Fruit fly (Drosophila melanogaster) whole organism, embryonic: ENCODE data around the gene CRAT.
A peak's percentile ranks its signal among the peaks of the same experiment; 100 is the strongest.

Source experiments
- C15 ChIP-seq: fragments of 200-800 bp; sonication (Bioruptor generic); IDR thresholded peaks from 3 replicates; pipeline ENCODE4 v1.3.6; 2022; ENCODE audit warnings: missing biosample characterization, missing genetic modification characterization
- CG10654 ChIP-seq: fragments of 200-800 bp; sonication (Bioruptor generic); optimal IDR thresholded peaks from 2 replicates; lab custom pipeline; 2016; ENCODE audit warnings: missing biosample characterization, missing genetic modification characterization
- CG11560 ChIP-seq: fragments of 200-800 bp; sonication (Bioruptor generic); IDR thresholded peaks from 3 replicates; pipeline ENCODE4 v1.3.6; 2022; ENCODE audit warnings: missing biosample characterization, missing genetic modification characterization
- CG13624 ChIP-seq: fragments of 200-800 bp; sonication (Bioruptor generic); optimal IDR thresholded peaks from 2 replicates; lab custom pipeline; 2016; ENCODE audit warnings: missing biosample characterization, missing genetic modification characterization
- CG13775 ChIP-seq: fragments of 200-800 bp; sonication (Bioruptor generic); optimal IDR thresholded peaks from 3 replicates; lab custom pipeline; 2017; ENCODE audit warnings: missing biosample characterization, mild to moderate bottlenecking, missing genetic modification characterization
- CG15011 ChIP-seq: fragments of 200-800 bp; sonication (Bioruptor generic); optimal IDR thresholded peaks from 3 replicates; lab custom pipeline; 2018; ENCODE audit warnings: missing biosample characterization, mild to moderate bottlenecking, missing genetic modification characterization
- CG15269 ChIP-seq: fragments of 200-800 bp; sonication (Bioruptor generic); optimal IDR thresholded peaks from 2 replicates; lab custom pipeline; 2018; ENCODE audit warnings: missing biosample characterization, mild to moderate bottlenecking, missing genetic modification characterization, moderate library complexity
- CG17385 ChIP-seq: fragments of 200-800 bp; sonication (Bioruptor generic); optimal IDR thresholded peaks from 3 replicates; lab custom pipeline; 2018; ENCODE audit warnings: missing biosample characterization, mild to moderate bottlenecking, missing genetic modification characterization
- CG31365 ChIP-seq: fragments of 200-800 bp; sonication (Bioruptor generic); optimal IDR thresholded peaks from 2 replicates; lab custom pipeline; 2018; ENCODE audit warnings: missing biosample characterization, mild to moderate bottlenecking, missing genetic modification characterization
- CG31388 ChIP-seq: fragments of 200-800 bp; sonication (Bioruptor generic); optimal IDR thresholded peaks from 2 replicates; lab custom pipeline; 2016; ENCODE audit warnings: missing biosample characterization, missing genetic modification characterization
- CG31441 ChIP-seq: fragments of 200-800 bp; sonication (Bioruptor generic); IDR thresholded peaks from 2 replicates; pipeline ENCODE4 v1.3.6; 2022; ENCODE audit warnings: missing biosample characterization, missing genetic modification characterization
- CG3163 ChIP-seq: fragments of 200-800 bp; sonication (Bioruptor generic); optimal IDR thresholded peaks from 3 replicates; lab custom pipeline; 2016; ENCODE audit warnings: missing biosample characterization, missing genetic modification characterization
- CG32532 ChIP-seq: fragments of 200-800 bp; sonication (Bioruptor generic); IDR thresholded peaks from 2 replicates; pipeline ENCODE4 v1.3.6; 2022; ENCODE audit warnings: missing biosample characterization, missing genetic modification characterization
- CG32767 ChIP-seq: fragments of 200-800 bp; sonication (Bioruptor generic); IDR thresholded peaks from 2 replicates; pipeline ENCODE4 v1.3.6; 2022; ENCODE audit warnings: missing biosample characterization, missing genetic modification characterization
- CG5180 ChIP-seq: fragments of 200-800 bp; sonication (Bioruptor generic); optimal IDR thresholded peaks from 3 replicates; lab custom pipeline; 2017; ENCODE audit warnings: missing biosample characterization, missing genetic modification characterization, mild to moderate bottlenecking, moderate library complexity, missing genetic modification reagents
- CG6683 ChIP-seq: fragments of 200-800 bp; sonication (Bioruptor generic); optimal IDR thresholded peaks from 2 replicates; lab custom pipeline; 2017; ENCODE audit warnings: missing biosample characterization, mild to moderate bottlenecking, missing genetic modification characterization, missing genetic modification reagents
- CG7745 ChIP-seq: fragments of 200-800 bp; sonication (Bioruptor generic); optimal IDR thresholded peaks from 2 replicates; lab custom pipeline; 2018; ENCODE audit warnings: missing biosample characterization, mild to moderate bottlenecking, missing genetic modification characterization, moderate library complexity
- CG8089 ChIP-seq: fragments of 200-800 bp; sonication (Bioruptor generic); optimal IDR thresholded peaks from 3 replicates; lab custom pipeline; 2016; ENCODE audit warnings: missing biosample characterization, missing genetic modification characterization
- CG9817 ChIP-seq: fragments of 200-800 bp; sonication (Bioruptor generic); optimal IDR thresholded peaks from 2 replicates; lab custom pipeline; 2018; ENCODE audit warnings: missing biosample characterization, mild to moderate bottlenecking, missing genetic modification characterization, moderate library complexity
- Dfd ChIP-seq, 2 experiments: fragments of >200 bp; optimal IDR thresholded peaks; 2 replicates each; lab custom pipeline; 2017; ENCODE audit warnings: missing biosample characterization in 2 of 2, missing genetic modification characterization in 2 of 2
- Gsc ChIP-seq: fragments of 200-800 bp; sonication (Bioruptor generic); IDR thresholded peaks from 2 replicates; pipeline ENCODE4 v1.3.6; 2022; ENCODE audit warnings: missing biosample characterization, missing genetic modification characterization
- HmgZ ChIP-seq: fragments of 200-800 bp; sonication (Bioruptor generic); optimal IDR thresholded peaks from 2 replicates; lab custom pipeline; 2018; ENCODE audit warnings: missing biosample characterization, mild to moderate bottlenecking, missing genetic modification characterization
- Kr ChIP-seq: fragments of 200-800 bp; sonication (Bioruptor generic); optimal IDR thresholded peaks from 2 replicates; lab custom pipeline; 2017; ENCODE audit warnings: missing biosample characterization, mild to moderate bottlenecking, missing genetic modification characterization
- Lim3 ChIP-seq: fragments of 200-800 bp; sonication (Bioruptor generic); IDR thresholded peaks from 2 replicates; pipeline ENCODE4 v1.3.6; 2022; ENCODE audit warnings: missing biosample characterization, missing genetic modification characterization
- Meics ChIP-seq: fragments of 200-800 bp; sonication (Bioruptor generic); optimal IDR thresholded peaks from 2 replicates; lab custom pipeline; 2017; ENCODE audit warnings: missing biosample characterization, mild to moderate bottlenecking, missing genetic modification characterization
- Mrtf ChIP-seq: fragments of 200-800 bp; sonication (Bioruptor generic); IDR thresholded peaks from 3 replicates; pipeline ENCODE4 v1.3.6; 2022; ENCODE audit warnings: missing biosample characterization, missing genetic modification characterization
- Poxn ChIP-seq: fragments of 200-800 bp; sonication (Bioruptor generic); IDR thresholded peaks from 2 replicates; pipeline ENCODE4 v1.3.6; 2022; ENCODE audit warnings: missing biosample characterization, missing genetic modification characterization
- Rx ChIP-seq: fragments of 200-800 bp; sonication (Bioruptor generic); IDR thresholded peaks from 2 replicates; pipeline ENCODE4 v1.3.6; 2022; ENCODE audit warnings: missing biosample characterization, missing genetic modification characterization
- Sox102F ChIP-seq: fragments of 200-800 bp; sonication (Bioruptor generic); optimal IDR thresholded peaks from 2 replicates; lab custom pipeline; 2018; ENCODE audit warnings: missing biosample characterization, mild to moderate bottlenecking, missing genetic modification characterization, moderate library complexity
- Ssrp ChIP-seq: fragments of 200-800 bp; sonication (Bioruptor generic); optimal IDR thresholded peaks from 2 replicates; lab custom pipeline; 2018; ENCODE audit warnings: missing biosample characterization, mild to moderate bottlenecking, missing genetic modification characterization, moderate library complexity
- az2 ChIP-seq: fragments of 200-800 bp; sonication (Bioruptor generic); optimal IDR thresholded peaks from 3 replicates; lab custom pipeline; 2016; ENCODE audit warnings: missing biosample characterization, missing genetic modification characterization
- cwo ChIP-seq: fragments of 200-800 bp; sonication (Bioruptor generic); optimal IDR thresholded peaks from 3 replicates; lab custom pipeline; 2017; ENCODE audit warnings: missing biosample characterization, missing genetic modification characterization, mild to moderate bottlenecking, moderate library complexity, missing genetic modification reagents
- fru ChIP-seq: fragments of >200 bp; optimal IDR thresholded peaks from 2 replicates; lab custom pipeline; 2017
- hb ChIP-seq: fragments of 200-800 bp; sonication (Bioruptor generic); IDR thresholded peaks from 3 replicates; pipeline ENCODE4 v1.3.6; 2022; ENCODE audit warnings: missing biosample characterization, missing genetic modification characterization; ENCODE audit not compliant: partially characterized antibody
- her ChIP-seq: fragments of 200-800 bp; sonication (Bioruptor generic); optimal IDR thresholded peaks from 2 replicates; lab custom pipeline; 2016; ENCODE audit warnings: missing biosample characterization, missing genetic modification characterization
- ind ChIP-seq: fragments of 200-800 bp; sonication (Bioruptor generic); optimal IDR thresholded peaks from 3 replicates; lab custom pipeline; 2016; ENCODE audit warnings: missing biosample characterization, missing genetic modification characterization
- lbe ChIP-seq: fragments of 200-800 bp; sonication (Bioruptor generic); optimal IDR thresholded peaks from 2 replicates; lab custom pipeline; 2016; ENCODE audit warnings: missing biosample characterization, mild to moderate bottlenecking, missing genetic modification characterization
- lov ChIP-seq, 2 experiments: fragments of 200-800 bp in 1 of 2; fragments of >200 bp in 1 of 2; sonication (Bioruptor generic) in 1 of 2; IDR thresholded peaks in 1 of 2; optimal IDR thresholded peaks in 1 of 2; 2 replicates in 1 of 2; 3 replicates in 1 of 2; pipeline versions ENCODE4 v1.3.6 to Lab custom; 2017 to 2022; ENCODE audit warnings: missing biosample characterization in 1 of 2, missing genetic modification characterization in 1 of 2
- luna ChIP-seq: fragments of 200-800 bp; sonication (Bioruptor generic); optimal IDR thresholded peaks from 2 replicates; lab custom pipeline; 2016; ENCODE audit warnings: missing biosample characterization, missing genetic modification characterization
- odd ChIP-seq: fragments of 200-800 bp; sonication (Bioruptor generic); optimal IDR thresholded peaks from 2 replicates; lab custom pipeline; 2017; ENCODE audit warnings: missing biosample characterization, mild to moderate bottlenecking, missing genetic modification characterization
- psq ChIP-seq: fragments of 200-800 bp; sonication (Bioruptor generic); optimal IDR thresholded peaks from 2 replicates; lab custom pipeline; 2017; ENCODE audit warnings: missing biosample characterization, missing genetic modification characterization
- sens ChIP-seq: fragments of 200-800 bp; sonication (Bioruptor generic); peaks from one replicate; lab custom pipeline; 2016; ENCODE audit warnings: missing biosample characterization, missing genetic modification characterization
- slou ChIP-seq: fragments of 200-800 bp; sonication (Bioruptor generic); optimal IDR thresholded peaks from 3 replicates; lab custom pipeline; 2016; ENCODE audit warnings: missing biosample characterization, missing genetic modification characterization
- sug ChIP-seq: fragments of 200-800 bp; optimal IDR thresholded peaks from 2 replicates; lab custom pipeline; 2019; ENCODE audit warnings: missing biosample characterization, mild to moderate bottlenecking, missing genetic modification characterization, moderate library complexity
- tin ChIP-seq: fragments of 200-800 bp; sonication (Bioruptor generic); optimal IDR thresholded peaks from 3 replicates; lab custom pipeline; 2016; ENCODE audit warnings: missing biosample characterization, missing genetic modification characterization
- trem ChIP-seq: fragments of 200-800 bp; optimal IDR thresholded peaks from 3 replicates; lab custom pipeline; 2019; ENCODE audit warnings: missing biosample characterization, mild to moderate bottlenecking, missing genetic modification characterization, moderate library complexity
- zen2 ChIP-seq: fragments of 200-800 bp; sonication (Bioruptor generic); IDR thresholded peaks from 3 replicates; pipeline ENCODE4 v1.3.6; 2022; ENCODE audit warnings: missing biosample characterization, missing genetic modification characterization; ENCODE audit not compliant: partially characterized antibody
- zf30C ChIP-seq: fragments of 200-800 bp; sonication (Bioruptor generic); optimal IDR thresholded peaks from 3 replicates; lab custom pipeline; 2018; ENCODE audit warnings: missing biosample characterization, mild to moderate bottlenecking, missing genetic modification characterization

CRAT gene

dm6 chr3R:6368550-6369238 is 7.2 kb downstream of the CRAT start, which contains the start of gene CG10286 (continued):
- TF ChIP-seq Ssrp (tag; lab: Kevin White, UChicago) (peak; percentile 31), CG6683 (no peak), hb (GFP tag; lab: Robert Waterston, UW) (peak; percentile 13; the same call in 1 of the 3 replicates), zen2 (GFP tag; lab: Robert Waterston, UW) (peak; percentile 63; the same call in 1 of the 3 replicates), Poxn (GFP tag; lab: Robert Waterston, UW) (no peak), CG9817 (tag; lab: Kevin White, UChicago) (peak; percentile 22), CG31365 (tag; lab: Kevin White, UChicago) (no peak), CG15269 (tag; lab: Kevin White, UChicago) (no peak), CG7745 (tag; lab: Kevin White, UChicago) (no peak), Meics (GFP tag; lab: Kevin White, UChicago) (no peak), C15 (GFP tag; lab: Robert Waterston, UW) (no peak), cwo (GFP tag; lab: Kevin White, UChicago) (peak; percentile 76)

dm6 chr3R:6368100-6368499 is 7.7 kb downstream of the CRAT start, which contains the start of gene CG42724:
TSS of gene CG42724 (minus strand) at chr3R:6368288.
- TF ChIP-seq Rx (GFP tag; lab: Robert Waterston, UW) (peak; percentile 43; the same call in 1 of the 2 replicates), luna (GFP tag; lab: Kevin White, UChicago) (peak; percentile 72), lbe (GFP tag; lab: Kevin White, UChicago) (no peak), CG32767 (no peak), tin (GFP tag; lab: Kevin White, UChicago) (peak; percentile 42), CG8089 (GFP tag; lab: Kevin White, UChicago) (peak; percentile 46), lov (optimal IDR thresholded peaks at IDR 0.05; lab: Kevin White, UChicago) (no peak), lov (GFP tag; IDR thresholded peaks at IDR 0.05; lab: Robert Waterston, UW) (0 out of 3 replicates have a peak, but pooled peaks have one; percentile 32), CG15011 (GFP tag; lab: Kevin White, UChicago) (no peak), sug (tag; lab: Kevin White, UChicago) (no peak), Gsc (GFP tag; lab: Robert Waterston, UW) (no peak), Lim3 (GFP tag; lab: Robert Waterston, UW) (no peak), Sox102F (GFP tag; lab: Kevin White, UChicago) (no peak), CG31365 (tag; lab: Kevin White, UChicago) (no peak), Mrtf (0 out of 3 replicates have a peak, but pooled peaks have one; percentile 44), ind (peak; percentile 65), HmgZ (tag; lab: Kevin White, UChicago) (peak; percentile 59), CG31388 (GFP tag; lab: Kevin White, UChicago) (peak; percentile 20), CG5180 (no peak), psq (GFP tag; lab: Kevin White, UChicago) (no peak), Kr (no peak), az2 (GFP tag; lab: Kevin White, UChicago) (peak; percentile 47), CG31441 (GFP tag; lab: Robert Waterston, UW) (no peak), odd (GFP tag; lab: Kevin White, UChicago) (no peak), CG32532 (GFP tag; lab: Robert Waterston, UW) (peak; percentile 68), sens (GFP tag; lab: Kevin White, UChicago) (peak; percentile 96), CG13775 (GFP tag; lab: Kevin White, UChicago) (peak; percentile 36), CG3163 (GFP tag; lab: Kevin White, UChicago) (peak; percentile 60), CG13624 (GFP tag; lab: Kevin White, UChicago) (peak; percentile 83), CG10654 (no peak), slou (GFP tag; lab: Kevin White, UChicago) (peak; percentile 26), trem (tag; lab: Kevin White, UChicago) (peak; percentile 71), CG11560 (tag; lab: Robert Waterston, UW) (peak; percentile 99), her (GFP tag; lab: Kevin White, UChicago) (peak; percentile 79), Dfd (GFP tag; optimal IDR thresholded peaks at IDR 0.05; lab: Kevin White, UChicago) (no peak), zf30C (GFP tag; lab: Kevin White, UChicago) (no peak), CG17385 (no peak), fru (lab: Kevin White, UChicago) (peak; percentile 60)
